Worm (Caenorhabditis elegans): ENCODE measurements around the gene arrd-11.

Gene arrd-11

DNA sequence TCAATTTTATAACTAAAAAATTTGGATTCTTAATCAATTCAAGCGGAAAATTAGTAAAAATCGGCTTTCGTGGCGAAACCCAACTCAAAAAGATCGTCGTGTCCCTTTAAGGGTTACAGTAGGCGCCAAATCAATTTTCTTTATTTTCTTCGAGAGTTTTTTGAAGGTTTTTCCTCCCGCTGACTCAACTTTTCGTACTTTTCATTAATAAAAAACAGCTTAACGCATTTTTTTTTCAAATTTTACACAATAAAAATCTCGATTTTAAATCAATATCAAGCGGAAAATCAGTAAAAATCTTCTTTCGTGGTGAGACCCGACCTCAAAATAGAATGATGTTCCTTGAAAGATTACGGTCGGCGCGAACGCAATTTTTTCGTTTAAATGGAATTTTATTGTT lies 31.1 kb upstream of the arrd-11 start:
- TF ChIP-seq lin-13 (GFP tag; optimal IDR thresholded peaks at IDR 0.05) (no peak), Y55F3AM.14 (GFP tag; optimal IDR thresholded peaks at IDR 0.05) (no peak), mab-5 (tag; optimal IDR thresholded peaks at IDR 0.05) (no peak), mdl-1 (tag; optimal IDR thresholded peaks at IDR 0.05) (no peak), dmd-4 (tag; optimal IDR thresholded peaks at IDR 0.05) (no peak), unc-39 (tag; optimal IDR thresholded peaks at IDR 0.05) (no peak), ceh-16 (tag; optimal IDR thresholded peaks at IDR 0.05) (no peak), R02D3.7 (tag; optimal IDR thresholded peaks at IDR 0.05) (no peak), unc-55 (GFP tag; optimal IDR thresholded peaks at IDR 0.05) (no peak), sem-4 (tag; optimal IDR thresholded peaks at IDR 0.05) (no peak), nhr-77 (tag; optimal IDR thresholded peaks at IDR 0.05) (no peak), egl-27 (tag; optimal IDR thresholded peaks at IDR 0.05) (no peak), ZK546.5 (tag; optimal IDR thresholded peaks at IDR 0.05) (no peak), zag-1 (tag; optimal IDR thresholded peaks at IDR 0.05) (no peak)

ce11 chrII:13732577-13732976 lies 30.6 kb upstream of the arrd-11 start:
- TF ChIP-seq nhr-129 (tag; optimal IDR thresholded peaks at IDR 0.05) (peak; percentile 25), nhr-77 (tag; optimal IDR thresholded peaks at IDR 0.05) (no peak)

DNA sequence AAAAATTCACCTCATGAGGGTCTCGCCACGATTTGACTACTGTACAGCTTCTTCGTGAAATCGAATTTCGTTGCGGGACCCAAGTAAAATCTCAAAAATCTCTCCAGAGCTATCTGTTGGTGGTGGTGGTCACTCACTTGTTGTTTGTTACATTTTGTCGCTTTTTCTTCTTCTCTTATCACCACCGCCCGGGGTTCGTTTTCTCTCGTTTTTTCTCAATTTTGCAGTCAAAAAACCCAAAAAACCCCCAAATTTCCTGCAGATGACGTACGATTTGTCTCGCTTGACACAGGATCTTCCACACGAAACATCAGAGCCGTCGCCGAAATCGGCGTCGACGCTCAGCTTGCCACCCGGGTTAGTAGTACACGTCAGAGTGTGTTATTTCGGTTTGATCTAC lies 27.1 kb upstream of the arrd-11 start, which contains the start of gene R06B9.5:
Gene R06B9.5 (plus strand): TSS at position 232 of the 400 bp plus-strand sequence.
- TF ChIP-seq nhr-11 (tag; optimal IDR thresholded peaks at IDR 0.05) (no peak), elt-1 (tag; optimal IDR thresholded peaks at IDR 0.05) (no peak), fos-1 (tag; optimal IDR thresholded peaks at IDR 0.05) (no peak), lin-11 (tag; optimal IDR thresholded peaks at IDR 0.05) (no peak), zag-1 (tag; optimal IDR thresholded peaks at IDR 0.05) (no peak), nhr-77 (tag; optimal IDR thresholded peaks at IDR 0.05) (no peak), nhr-237 (tag; optimal IDR thresholded peaks at IDR 0.05) (no peak), nhr-10 (tag; optimal IDR thresholded peaks at IDR 0.05) (no peak), nhr-6 (tag; optimal IDR thresholded peaks at IDR 0.05) (no peak)

DNA sequence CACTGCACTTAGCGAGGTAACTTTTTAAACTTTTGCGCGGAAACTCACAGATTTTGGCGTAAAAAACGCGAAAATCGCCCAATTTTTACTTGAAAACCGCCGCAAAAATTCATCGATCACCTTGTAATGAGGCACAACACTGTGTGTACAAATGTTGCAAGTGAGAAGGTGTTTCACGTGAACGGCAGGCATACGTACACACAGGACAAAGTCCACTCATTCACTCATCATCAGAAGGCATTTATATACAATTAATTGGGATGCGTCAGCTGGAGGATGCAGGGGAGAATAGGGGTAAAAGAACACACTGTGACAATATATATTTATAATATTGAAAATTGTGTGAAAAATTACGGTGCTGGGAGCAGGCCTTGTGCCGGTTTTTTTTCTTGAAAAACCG lies 26.3 kb upstream of the arrd-11 start:
- TF ChIP-seq nhr-129 (tag; optimal IDR thresholded peaks at IDR 0.05) (peak; percentile 14), nhr-237 (tag; optimal IDR thresholded peaks at IDR 0.05) (no peak), unc-55 (GFP tag; optimal IDR thresholded peaks at IDR 0.05) (no peak), zag-1 (tag; optimal IDR thresholded peaks at IDR 0.05) (no peak), ztf-11 (tag; optimal IDR thresholded peaks at IDR 0.05) (no peak), lsy-2 (tag; optimal IDR thresholded peaks at IDR 0.05) (no peak), gmeb-1 (tag; optimal IDR thresholded peaks at IDR 0.05) (no peak), sma-9 (GFP tag; optimal IDR thresholded peaks at IDR 0.05) (peak; percentile 63), sma-9 (tag; optimal IDR thresholded peaks at IDR 0.05) (no peak), elt-1 (tag; optimal IDR thresholded peaks at IDR 0.05) (no peak), F13H6.1 (tag; optimal IDR thresholded peaks at IDR 0.05) (no peak), nhr-6 (tag; optimal IDR thresholded peaks at IDR 0.05) (no peak), fos-1 (tag; optimal IDR thresholded peaks at IDR 0.05) (peak; percentile 22), ztf-4 (tag; optimal IDR thresholded peaks at IDR 0.05) (no peak), egl-27 (tag; optimal IDR thresholded peaks at IDR 0.05) (no peak), crh-2 (tag; optimal IDR thresholded peaks at IDR 0.05) (peak; percentile 1), lin-13 (GFP tag; optimal IDR thresholded peaks at IDR 0.05) (no peak), sma-3 (GFP tag; optimal IDR thresholded peaks at IDR 0.05) (peak; percentile 62)

ce11 chrII:13737751-13738525 lies 25.3 kb upstream of the arrd-11 start:
- TF ChIP-seq dmd-4 (tag; optimal IDR thresholded peaks at IDR 0.05): no peak
- TF ChIP-seq ama-1 (optimal IDR thresholded peaks at IDR 0.05): peak; percentile 1
- peak; percentile 51 for TF ChIP-seq nhr-21 (tag; optimal IDR thresholded peaks at IDR 0.05)
- peak; percentile 58 for TF ChIP-seq sma-3 (GFP tag; optimal IDR thresholded peaks at IDR 0.05)

DNA sequence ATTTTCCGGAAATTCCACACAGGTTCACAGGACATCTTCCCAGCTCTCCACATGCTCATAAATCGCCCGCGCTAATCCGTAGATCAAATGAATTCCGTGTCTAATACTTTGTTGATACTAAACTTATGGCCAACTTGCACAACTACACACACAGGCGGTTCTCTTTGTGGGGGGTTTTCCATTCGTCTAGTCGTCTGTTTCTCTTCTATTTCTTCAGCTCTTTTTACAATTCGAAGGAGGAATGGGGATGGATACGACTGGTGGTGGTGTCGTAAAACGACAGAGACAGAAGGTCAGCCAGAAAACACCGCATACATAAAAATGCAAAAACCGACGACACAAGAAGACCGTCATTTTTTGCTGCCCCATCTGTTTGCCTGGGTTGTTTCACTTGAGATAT lies 23.8 kb upstream of the arrd-11 start:
- no peak for TF ChIP-seq ztf-1 (GFP tag; conservative IDR thresholded peaks at IDR 0.05)
- peak; percentile 23 for TF ChIP-seq unc-55 (GFP tag; optimal IDR thresholded peaks at IDR 0.05)
- TF ChIP-seq egl-27 (tag; optimal IDR thresholded peaks at IDR 0.05): no peak
- TF ChIP-seq mdl-1 (tag; optimal IDR thresholded peaks at IDR 0.05): no peak
- TF ChIP-seq lin-39 (tag; optimal IDR thresholded peaks at IDR 0.05): no peak
- no peak for TF ChIP-seq nhr-237 (tag; optimal IDR thresholded peaks at IDR 0.05)
- peak in 1 of 2 experiments; percentile 22 for TF ChIP-seq lsy-2 (tag; optimal IDR thresholded peaks at IDR 0.05)
- TF ChIP-seq nhr-25 (tag; optimal IDR thresholded peaks at IDR 0.05): peak; percentile 7
- TF ChIP-seq nhr-129 (tag; optimal IDR thresholded peaks at IDR 0.05): peak; percentile 12
- no peak for TF ChIP-seq crh-2 (tag; optimal IDR thresholded peaks at IDR 0.05)
- no peak for TF ChIP-seq unc-62 (GFP tag; optimal IDR thresholded peaks at IDR 0.05)
- no peak for TF ChIP-seq ceh-16 (tag; optimal IDR thresholded peaks at IDR 0.05)

Measured in whole organism, L2 larva.